Worm (Caenorhabditis elegans) whole organism, early embryonic: Measurements from ENCODE around the gene mig-32.

Experiments used
- ama-1 ChIP-seq: fragments of 150-350 bp; optimal IDR thresholded peaks from 2 replicates; lab custom pipeline; 2014
- ceh-13 ChIP-seq: fragments of 200-800 bp; sonication (Bioruptor generic); optimal IDR thresholded peaks from 2 replicates; lab custom pipeline; 2018; ENCODE audit warnings: mild to moderate bottlenecking, missing genetic modification characterization, missing compliant biosample characterization
- ceh-36 ChIP-seq: sonication (generic microtip); optimal IDR thresholded peaks from 2 replicates; lab custom pipeline; 2016; ENCODE audit warnings: missing genetic modification characterization, inconsistent platforms, missing compliant biosample characterization
- flt-1 ChIP-seq: fragments of 200-800 bp; sonication (Bioruptor generic); IDR thresholded peaks from 2 replicates; pipeline ENCODE4 v1.3.6; 2022; ENCODE audit warnings: missing genetic modification characterization, missing compliant biosample characterization
- hnd-1 ChIP-seq: sonication (generic microtip); optimal IDR thresholded peaks from 2 replicates; lab custom pipeline; 2016; ENCODE audit warnings: missing genetic modification characterization, missing compliant biosample characterization
- pes-1 ChIP-seq: fragments of 200-800 bp; sonication (Bioruptor generic); IDR thresholded peaks from 2 replicates; pipeline ENCODE4 v1.3.6; 2022; ENCODE audit warnings: missing genetic modification reagents, missing genetic modification characterization, missing compliant biosample characterization
- scrt-1 ChIP-seq: fragments of 200-800 bp; sonication (Bioruptor generic); IDR thresholded peaks from 2 replicates; pipeline ENCODE4 v1.3.6; 2022; ENCODE audit warnings: missing genetic modification characterization, missing compliant biosample characterization
- sea-1 ChIP-seq: fragments of 200-800 bp; sonication (Bioruptor generic); conservative IDR thresholded peaks from 2 replicates; pipeline ENCODE4 v1.3.6; 2022; ENCODE audit warnings: missing genetic modification characterization, missing compliant biosample characterization
- tbx-11 ChIP-seq: fragments of 200-800 bp; sonication (Bioruptor generic); IDR thresholded peaks from 2 replicates; pipeline ENCODE4 v1.3.6; 2022; ENCODE audit warnings: missing genetic modification characterization, missing compliant biosample characterization
- tra-4 ChIP-seq: sonication (generic microtip); optimal IDR thresholded peaks from 2 replicates; lab custom pipeline; 2017; ENCODE audit warnings: missing genetic modification characterization, missing compliant biosample characterization

DNA sequence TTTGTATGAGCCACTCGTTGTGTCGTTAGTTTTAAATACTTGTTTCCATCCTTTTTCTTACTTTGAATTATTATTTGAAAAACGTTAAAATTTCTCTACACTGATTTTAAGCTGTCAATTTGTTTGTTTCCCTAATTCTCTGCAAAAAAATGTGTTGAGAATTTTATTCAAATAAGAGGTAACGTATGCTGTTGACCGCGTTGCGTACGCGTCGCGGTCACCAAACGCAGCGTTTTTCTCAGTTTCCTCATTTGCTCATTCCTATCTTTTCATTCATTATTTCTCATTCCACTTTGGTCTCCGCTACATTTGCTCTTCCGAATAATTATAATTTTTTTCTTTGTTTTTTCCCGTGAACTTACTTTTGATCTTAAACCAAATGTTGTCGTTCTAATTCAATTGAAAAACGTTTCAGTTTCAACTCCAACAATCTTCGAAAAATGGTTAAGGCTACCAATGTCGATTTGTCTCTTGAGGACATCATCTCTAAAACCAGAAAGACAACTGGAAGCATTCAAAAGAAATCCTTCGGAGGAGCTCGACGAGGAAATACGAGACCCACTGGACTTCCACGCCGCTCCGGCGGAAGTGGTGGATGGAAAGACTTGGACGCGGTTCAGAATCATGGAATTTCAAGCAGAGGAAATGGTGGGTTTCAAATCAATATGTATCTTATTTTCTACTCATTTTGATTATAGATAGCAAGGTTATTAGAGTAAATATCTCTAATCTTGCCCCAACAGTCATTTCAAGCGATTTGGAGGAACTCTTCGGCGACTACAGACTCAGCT lies 31.1 kb upstream of the mig-32 start, which contains the start of gene aly-3:
- TF ChIP-seq ceh-13 (GFP tag; lab: Kevin White, UChicago) (no peak), ama-1 (no peak), hnd-1 (tag; lab: Kevin White, UChicago) (no peak), flt-1 (GFP tag; lab: Robert Waterston, UW) (no peak), ceh-36 (tag; lab: Kevin White, UChicago) (no peak), tbx-11 (no peak), sea-1 (GFP tag; lab: Robert Waterston, UW) (no peak), scrt-1 (GFP tag; lab: Robert Waterston, UW) (no peak), pes-1 (no peak), tra-4 (tag; lab: Kevin White, UChicago) (no peak)
